Worm (Caenorhabditis elegans) whole organism, midembryonic: ENCODE measurements around the gene F32B6.4.
"Not testable (repeated sequence)": the region's sequence is repeated elsewhere in the genome, so short reads cannot be mapped to it uniquely, and the experiment has no call there.

Source experiments
- T22C8.4 ChIP-seq: fragments of 200-800 bp; sonication (Bioruptor generic); IDR thresholded peaks from 2 replicates; pipeline ENCODE4 v1.3.6; 2022; ENCODE audit warnings: missing genetic modification characterization, missing compliant biosample characterization
- cog-1 ChIP-seq: sonication (generic microtip); optimal IDR thresholded peaks from 2 replicates; lab custom pipeline; 2016; ENCODE audit warnings: missing genetic modification characterization, missing compliant biosample characterization
- flt-1 ChIP-seq: fragments of 200-800 bp; sonication (Bioruptor generic); IDR thresholded peaks from 2 replicates; pipeline ENCODE4 v1.3.6; 2022; ENCODE audit warnings: missing genetic modification characterization, missing compliant biosample characterization
- klf-2 ChIP-seq: fragments of 200-800 bp; sonication (Bioruptor generic); conservative IDR thresholded peaks from 2 replicates; pipeline ENCODE4 v1.3.6; 2022; ENCODE audit warnings: missing genetic modification reagents, missing genetic modification characterization, missing compliant biosample characterization
- med-1 ChIP-seq: sonication (generic microtip); optimal IDR thresholded peaks from 2 replicates; lab custom pipeline; 2017; ENCODE audit warnings: missing genetic modification characterization, mild to moderate bottlenecking, missing compliant biosample characterization, antibody characterized with exemption, missing genetic modification reagents; ENCODE audit not compliant: insufficient read depth
- ref-1 ChIP-seq: fragments of 200-800 bp; sonication (Bioruptor generic); conservative IDR thresholded peaks from 2 replicates; pipeline ENCODE4 v1.3.6; 2022; ENCODE audit warnings: missing genetic modification reagents, missing genetic modification characterization, missing compliant biosample characterization
- tab-1 ChIP-seq: fragments of 200-800 bp; sonication (Bioruptor generic); IDR thresholded peaks from 2 replicates; pipeline ENCODE4 v1.3.6; 2022; ENCODE audit warnings: missing genetic modification characterization, missing compliant biosample characterization
- ztf-23 ChIP-seq: fragments of 200-800 bp; sonication (Bioruptor generic); IDR thresholded peaks from 2 replicates; pipeline ENCODE4 v1.3.6; 2022; ENCODE audit warnings: missing genetic modification reagents, missing genetic modification characterization, missing compliant biosample characterization
- ztf-29 ChIP-seq: fragments of 200-800 bp; sonication (Bioruptor generic); IDR thresholded peaks from 2 replicates; pipeline ENCODE4 v1.3.6; 2022; ENCODE audit warnings: missing genetic modification reagents, missing genetic modification characterization, missing compliant biosample characterization

Gene F32B6.4

ce11 chrIV:9913064-9913463 lies 21.2 kb upstream of the F32B6.4 start:
- TF ChIP-seq ref-1 (GFP tag; lab: Robert Waterston, UW) (no peak), ztf-23 (GFP tag; lab: Robert Waterston, UW) (no peak), T22C8.4 (GFP tag; lab: Robert Waterston, UW) (no peak), flt-1 (GFP tag; lab: Robert Waterston, UW) (no peak), klf-2 (GFP tag; lab: Robert Waterston, UW) (no peak), cog-1 (tag; lab: Kevin White, UChicago) (no peak), med-1 (GFP tag; lab: Kevin White, UChicago) (no peak), ztf-29 (GFP tag; lab: Robert Waterston, UW) (no peak), tab-1 (GFP tag; lab: Robert Waterston, UW) (no peak)

- TF ChIP-seq T22C8.4 (GFP tag; lab: Robert Waterston, UW) (no peak), flt-1 (GFP tag; lab: Robert Waterston, UW) (no peak), ref-1 (GFP tag; lab: Robert Waterston, UW) (no peak), ztf-23 (GFP tag; lab: Robert Waterston, UW) (no peak), med-1 (GFP tag; lab: Kevin White, UChicago) (no peak), cog-1 (tag; lab: Kevin White, UChicago) (no peak), ztf-29 (GFP tag; lab: Robert Waterston, UW) (no peak), tab-1 (GFP tag; lab: Robert Waterston, UW) (no peak), klf-2 (GFP tag; lab: Robert Waterston, UW) (no peak)
These were observed 11.8 kb upstream of the F32B6.4 start, which contains the start of gene best-13 for ce11 chrIV:9903608-9904007. Gene best-13 (plus strand): TSS chrIV:9903908.

DNA sequence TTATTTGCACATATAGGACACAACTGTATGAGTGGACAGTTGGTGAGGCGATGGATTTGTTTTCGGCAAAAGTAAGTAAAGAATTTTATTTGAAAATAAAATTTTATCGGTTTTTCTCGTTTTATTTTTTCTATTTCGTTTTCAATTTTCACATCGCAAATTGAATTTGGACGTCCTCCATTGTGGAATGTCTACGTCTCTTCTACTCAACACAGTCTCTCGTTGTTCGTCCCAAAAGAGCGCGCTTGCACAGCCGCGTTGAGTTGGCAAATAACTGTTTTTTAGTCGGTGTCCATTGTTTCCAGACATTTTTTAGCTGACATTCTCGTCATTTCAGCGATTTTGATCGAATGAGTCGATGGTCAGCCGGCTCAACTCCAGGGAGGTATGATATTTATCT lies 7.4 kb upstream of the F32B6.4 start:
- no peak for TF ChIP-seq med-1 (GFP tag; lab: Kevin White, UChicago)
- no peak for TF ChIP-seq tab-1 (GFP tag; lab: Robert Waterston, UW)
- TF ChIP-seq ztf-23 (GFP tag; lab: Robert Waterston, UW): no peak
- no peak for TF ChIP-seq klf-2 (GFP tag; lab: Robert Waterston, UW)
- TF ChIP-seq ztf-29 (GFP tag; lab: Robert Waterston, UW): no peak
- TF ChIP-seq flt-1 (GFP tag; lab: Robert Waterston, UW): no peak
- no peak for TF ChIP-seq cog-1 (tag; lab: Kevin White, UChicago)
- TF ChIP-seq T22C8.4 (GFP tag; lab: Robert Waterston, UW): no peak
- no peak for TF ChIP-seq ref-1 (GFP tag; lab: Robert Waterston, UW)

- TF ChIP-seq flt-1 (GFP tag; lab: Robert Waterston, UW): no peak
- TF ChIP-seq ztf-29 (GFP tag; lab: Robert Waterston, UW): no peak
- no peak for TF ChIP-seq tab-1 (GFP tag; lab: Robert Waterston, UW)
- TF ChIP-seq T22C8.4 (GFP tag; lab: Robert Waterston, UW): no peak
- no peak for TF ChIP-seq klf-2 (GFP tag; lab: Robert Waterston, UW)
- TF ChIP-seq ref-1 (GFP tag; lab: Robert Waterston, UW): no peak
- no peak for TF ChIP-seq ztf-23 (GFP tag; lab: Robert Waterston, UW)
- TF ChIP-seq cog-1 (tag; lab: Kevin White, UChicago): no peak
- TF ChIP-seq med-1 (GFP tag; lab: Kevin White, UChicago): no peak
These were observed 6.9 kb upstream of the F32B6.4 start, which contains the start of gene tbc-3 for ce11 chrIV:9898712-9899111. Gene tbc-3 (plus strand): TSS chrIV:9899012.

DNA sequence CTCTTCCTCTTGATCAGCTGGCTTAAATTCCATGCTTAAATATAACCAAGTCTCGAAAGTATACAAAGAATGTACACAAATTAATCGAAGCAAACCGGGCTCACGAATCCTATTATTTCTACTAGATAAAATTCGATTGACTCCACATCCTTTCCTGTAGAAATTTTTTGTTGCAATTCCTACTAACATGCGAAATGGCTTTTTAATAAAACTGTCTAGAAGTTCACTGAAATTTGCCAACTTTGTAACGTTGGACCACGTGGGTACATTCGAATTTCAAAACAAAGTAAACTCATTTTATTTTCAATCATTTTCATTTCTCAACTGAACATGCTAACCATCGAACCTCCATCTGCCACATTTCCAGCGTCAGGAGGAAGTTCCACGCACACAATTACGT lies 3.2 kb upstream of the F32B6.4 start, which contains the start of gene ssp-32:
Gene ssp-32, plus strand, starts transcription at position 301 of the 400 bp plus-strand sequence.
- TF ChIP-seq ztf-29 (GFP tag; lab: Robert Waterston, UW) (no peak), cog-1 (tag; lab: Kevin White, UChicago) (no peak), med-1 (GFP tag; lab: Kevin White, UChicago) (no peak), ref-1 (GFP tag; lab: Robert Waterston, UW) (no peak)

ce11 chrIV:9894331-9894730 lies 2.5 kb upstream of the F32B6.4 start, which contains the start of gene msp-77:
Gene msp-77 (plus strand): TSS chrIV:9894631.
- TF ChIP-seq ref-1, ztf-23, ztf-29 (GFP tag; lab: Robert Waterston, UW): not testable (repeated sequence)

- not testable (repeated sequence) for TF ChIP-seq ztf-23 (GFP tag; lab: Robert Waterston, UW); T22C8.4 (GFP tag; lab: Robert Waterston, UW); cog-1 (tag; lab: Kevin White, UChicago)
These were observed 1.8 kb upstream of the F32B6.4 start, which contains the start of gene sss-1 for ce11 chrIV:9893649-9894048. Gene sss-1 (minus strand): TSS chrIV:9893749.

DNA sequence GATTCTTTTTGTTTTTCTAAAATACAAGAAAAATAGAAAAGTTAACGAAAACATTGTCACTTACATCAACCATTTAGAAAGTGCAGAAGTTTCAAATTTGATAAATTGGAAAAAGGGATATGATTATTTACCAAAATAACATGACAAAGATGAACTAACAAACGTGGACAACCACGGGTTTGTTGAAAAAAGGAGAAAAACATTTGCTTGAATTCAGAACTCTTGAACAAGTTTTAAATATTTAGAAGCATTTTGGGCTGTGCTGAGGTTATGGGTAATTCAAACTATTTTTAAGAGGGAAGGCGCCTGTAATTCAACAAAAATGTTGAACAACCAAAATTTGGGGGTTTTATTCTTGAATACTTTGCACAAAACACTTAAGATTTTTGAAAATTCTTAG lies 2.0 kb downstream of the F32B6.4 start, which contains the start of gene ttbk-3:
Gene ttbk-3, minus strand, starts transcription at position 101 of the 400 bp plus-strand sequence.
- TF ChIP-seq T22C8.4 (GFP tag; lab: Robert Waterston, UW) (no peak), ztf-23 (GFP tag; lab: Robert Waterston, UW) (no peak), flt-1 (GFP tag; lab: Robert Waterston, UW) (no peak), med-1 (GFP tag; lab: Kevin White, UChicago) (no peak), tab-1 (GFP tag; lab: Robert Waterston, UW) (no peak), klf-2 (GFP tag; lab: Robert Waterston, UW) (no peak), ref-1 (GFP tag; lab: Robert Waterston, UW) (no peak), cog-1 (tag; lab: Kevin White, UChicago) (no peak), ztf-29 (GFP tag; lab: Robert Waterston, UW) (no peak)

DNA sequence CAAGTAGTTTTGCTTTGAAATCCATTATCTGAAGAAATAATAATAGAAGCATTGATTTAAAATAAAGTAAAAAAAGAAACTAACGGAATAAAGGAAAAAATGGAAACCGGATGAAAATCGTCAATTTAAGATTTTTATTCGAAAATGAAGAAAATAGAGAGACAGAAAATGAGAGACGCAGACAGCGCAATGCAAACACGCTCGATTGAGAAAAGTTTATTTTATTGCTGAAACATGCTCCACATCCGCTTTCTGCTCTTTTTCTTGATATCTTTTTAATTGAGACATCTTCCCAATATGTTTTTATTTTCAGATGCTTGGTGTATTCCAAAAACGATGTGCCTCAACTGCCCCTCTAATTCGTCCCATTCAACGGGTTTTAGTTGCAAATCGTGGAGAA lies 7.6 kb downstream of the F32B6.4 start, which contains the start of the genes prp-18 and mccc-1:
Gene prp-18, minus strand, starts transcription at position 127 of the 400 bp plus-strand sequence.
Gene mccc-1, plus strand, starts transcription at position 314 of the 400 bp plus-strand sequence.
- TF ChIP-seq ztf-29 (GFP tag; lab: Robert Waterston, UW) (no peak), ztf-23 (GFP tag; lab: Robert Waterston, UW) (no peak), flt-1 (GFP tag; lab: Robert Waterston, UW) (no peak), cog-1 (tag; lab: Kevin White, UChicago) (no peak), med-1 (GFP tag; lab: Kevin White, UChicago) (no peak), ref-1 (GFP tag; lab: Robert Waterston, UW) (no peak), T22C8.4 (GFP tag; lab: Robert Waterston, UW) (no peak), tab-1 (GFP tag; lab: Robert Waterston, UW) (no peak), klf-2 (GFP tag; lab: Robert Waterston, UW) (no peak)
